Worm (Caenorhabditis elegans) whole organism, dauer: ENCODE results near the gene snrp-40.1.

ENCODE experiments used
- unc-62 ChIP-seq: sonication (generic microtip); optimal IDR thresholded peaks from 2 replicates; lab custom pipeline; 2017; ENCODE audit warnings: missing biosample characterization, missing genetic modification reagents, missing genetic modification characterization

The snrp-40.1 gene

DNA sequence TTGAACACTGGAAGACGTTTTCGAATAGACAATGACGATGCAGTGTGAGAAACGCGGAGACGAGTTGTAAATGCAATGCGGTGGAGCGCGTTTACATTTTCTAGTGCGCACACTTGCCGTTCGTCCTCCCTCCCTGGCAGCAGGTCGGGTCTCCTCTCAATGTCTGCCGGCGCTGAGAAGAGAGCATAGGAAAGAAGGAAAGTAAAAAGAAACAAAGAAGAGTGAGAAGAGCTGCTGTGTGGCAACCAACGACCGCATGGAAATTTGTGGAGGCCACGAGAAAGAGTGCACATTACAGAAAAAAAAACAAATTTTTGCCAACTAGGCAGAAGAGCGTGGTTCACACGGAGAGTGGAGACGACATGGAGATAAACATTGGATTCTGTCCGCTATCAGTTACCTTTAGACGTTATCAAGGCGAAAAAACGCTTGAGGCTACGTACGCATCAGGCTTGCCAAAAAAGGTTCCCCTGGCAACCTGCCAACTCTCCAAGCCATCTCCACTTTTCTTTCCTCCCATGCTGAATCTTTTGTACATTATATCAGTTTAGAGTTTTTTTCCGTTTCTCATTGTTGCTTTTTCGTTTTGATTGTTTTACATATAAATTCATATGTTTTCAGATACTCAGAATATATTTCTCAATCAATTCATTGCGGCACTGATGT lies at the start of gene snrp-40.1, which contains the start of gene F08G12.3:
Gene snrp-40.1 (minus strand): TSS at position 143 of the 666 bp plus-strand sequence.
Gene F08G12.3 (plus strand): TSS at position 616 of the 666 bp plus-strand sequence.
- TF ChIP-seq unc-62 (GFP tag; lab: Kevin White, UChicago), result no peak

DNA sequence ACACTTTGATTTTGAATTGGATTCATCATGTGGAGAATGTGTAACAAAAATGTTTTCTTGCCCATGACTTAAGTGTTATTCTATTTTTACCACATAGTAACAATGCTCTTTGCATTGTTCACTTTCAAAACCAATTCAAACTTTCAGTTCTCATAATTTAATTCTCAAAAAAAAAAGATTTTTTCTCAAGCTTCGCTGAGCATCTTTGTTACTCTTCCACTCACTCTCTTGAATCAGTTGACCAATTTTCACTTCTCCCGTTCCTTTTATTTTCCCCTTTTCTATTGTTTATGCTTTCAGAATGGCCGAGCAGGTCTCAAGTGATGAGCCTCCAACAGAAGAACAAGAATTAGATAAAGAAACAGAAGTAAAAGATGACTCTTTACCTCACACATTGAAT lies 46.6 kb upstream of the snrp-40.1 start, which contains the start of gene oct-2:
Gene oct-2 (plus strand): TSS at position 301 of the 400 bp plus-strand sequence.
- no peak for TF ChIP-seq unc-62 (GFP tag; lab: Kevin White, UChicago)

DNA sequence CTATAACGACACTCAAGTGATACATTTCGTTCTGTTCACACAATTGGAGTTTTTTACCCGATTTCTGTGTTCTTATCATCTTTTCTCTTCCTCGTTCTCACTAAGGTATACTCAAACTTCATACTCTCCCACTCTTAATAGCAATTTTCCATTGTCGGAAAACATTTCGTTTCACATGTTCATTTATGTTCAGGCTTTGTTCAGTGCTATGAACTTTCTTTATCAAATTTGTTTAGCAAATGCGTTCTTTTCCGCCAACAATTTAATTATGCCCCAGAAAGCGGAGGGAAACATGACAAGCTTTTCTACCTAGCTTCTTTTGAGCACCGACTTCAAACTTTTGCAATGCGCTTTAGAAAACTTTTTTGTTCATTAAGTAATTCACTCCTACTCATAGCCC lies 45.9 kb upstream of the snrp-40.1 start:
- TF ChIP-seq unc-62 (GFP tag; lab: Kevin White, UChicago), result no peak

DNA sequence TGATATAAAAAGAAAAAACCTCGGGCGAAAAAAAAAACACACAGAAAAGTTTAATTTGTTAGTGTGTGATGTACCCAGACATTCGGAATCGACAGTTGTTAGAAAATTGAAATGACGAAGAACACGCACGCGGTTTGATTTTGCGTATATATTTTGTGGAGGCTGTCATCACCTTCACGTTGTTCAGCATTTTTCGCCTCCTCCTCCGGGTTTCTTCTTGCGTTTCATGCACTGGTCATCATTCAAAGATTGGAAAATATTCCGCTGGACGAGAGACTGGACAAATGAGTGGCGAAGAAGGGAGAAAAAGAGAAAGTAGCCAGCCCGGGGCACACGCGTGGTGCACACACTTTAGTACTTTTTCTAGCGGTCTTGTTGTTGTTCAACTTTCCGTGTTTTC lies 45.3 kb upstream of the snrp-40.1 start:
- TF ChIP-seq unc-62 (GFP tag; lab: Kevin White, UChicago), result no peak

DNA sequence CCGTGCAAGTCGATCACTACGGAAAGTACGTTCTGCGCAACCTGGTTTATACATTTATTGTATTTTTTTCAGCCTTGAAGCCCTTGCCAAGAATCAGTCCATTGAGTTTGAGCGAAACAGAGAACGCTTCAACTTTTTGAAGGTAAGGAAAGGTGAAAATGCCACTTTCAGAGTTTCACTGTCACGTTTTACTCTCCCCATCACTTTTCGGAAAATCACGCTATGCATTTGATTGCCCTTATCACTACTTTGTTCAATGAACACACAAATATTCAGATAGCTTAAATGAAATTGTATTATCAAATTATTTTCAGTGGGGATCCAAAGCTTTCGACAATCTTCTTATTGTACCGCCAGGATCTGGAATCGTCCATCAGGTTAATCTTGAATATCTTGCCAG lies 40.9 kb upstream of the snrp-40.1 start:
- TF ChIP-seq unc-62 (GFP tag; lab: Kevin White, UChicago), result no peak

DNA sequence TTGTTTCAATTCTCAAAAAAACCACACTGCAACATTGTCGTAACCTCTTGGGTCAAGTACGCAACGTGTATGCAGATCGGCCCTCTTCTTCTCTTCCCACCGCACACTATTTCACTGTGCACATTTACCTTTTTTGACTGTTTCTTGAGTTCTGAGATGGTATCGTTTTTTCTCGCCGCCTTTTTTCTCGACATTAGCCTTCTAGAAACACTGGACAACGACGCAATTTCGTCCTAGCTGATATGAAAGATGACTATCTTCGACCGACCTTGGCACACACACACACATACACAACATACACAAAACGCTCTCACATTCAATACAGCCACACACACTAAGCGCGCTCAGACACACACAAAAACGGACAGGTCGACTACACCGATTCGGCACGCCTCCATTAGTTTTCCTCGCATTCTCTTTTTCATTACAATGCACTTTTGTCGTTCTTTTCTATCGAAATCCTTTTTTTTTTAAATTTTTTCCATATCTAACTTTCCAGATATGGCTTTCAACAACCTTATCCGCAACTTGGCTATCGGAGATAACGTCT lies 39.9 kb upstream of the snrp-40.1 start, which contains the start of gene aco-1:
Gene aco-1 (plus strand): TSS at position 500 of the 550 bp plus-strand sequence.
- TF ChIP-seq unc-62 (GFP tag; lab: Kevin White, UChicago), result no peak

DNA sequence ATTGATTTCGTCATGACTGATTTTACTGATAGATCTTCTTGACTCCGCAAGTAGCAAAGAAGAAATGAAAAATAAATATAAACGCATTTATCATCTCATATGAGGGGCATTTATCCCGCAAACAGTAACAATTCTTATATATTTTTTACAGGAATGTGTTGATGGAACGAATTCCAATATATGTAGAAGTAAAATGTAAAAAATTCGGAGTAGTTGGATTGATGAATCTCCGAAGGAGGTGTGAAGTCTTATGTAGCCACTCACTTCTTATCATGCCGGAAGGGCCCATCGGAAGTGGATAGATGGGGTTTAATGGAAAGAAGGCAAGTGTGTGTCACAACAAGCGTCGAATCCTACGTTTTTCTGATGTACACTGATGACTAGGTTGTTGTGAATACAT lies 38.2 kb upstream of the snrp-40.1 start, which contains the start of gene gcy-9:
Gene gcy-9 (minus strand): TSS at position 101 of the 400 bp plus-strand sequence.
- TF ChIP-seq unc-62 (GFP tag; lab: Kevin White, UChicago), result no peak

DNA sequence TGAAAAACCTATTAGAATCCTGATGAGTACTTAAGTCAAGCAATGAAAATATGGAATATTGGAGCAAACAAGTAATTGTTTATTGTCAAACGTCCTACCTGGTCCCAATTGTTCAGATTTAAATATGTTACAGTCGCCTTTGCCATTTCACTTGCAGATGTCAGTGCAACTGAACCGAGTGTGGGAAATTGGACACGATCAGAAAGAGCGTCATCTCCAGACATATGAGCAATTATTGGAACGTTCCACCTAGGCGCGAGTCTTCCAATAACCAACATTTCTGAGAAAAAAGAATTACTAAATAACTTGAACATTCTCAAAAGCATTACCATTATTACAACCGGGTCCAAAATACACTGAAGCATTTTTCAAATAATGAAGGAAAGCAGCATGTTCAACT lies 37.5 kb upstream of the snrp-40.1 start:
- no peak for TF ChIP-seq unc-62 (GFP tag; lab: Kevin White, UChicago)

DNA sequence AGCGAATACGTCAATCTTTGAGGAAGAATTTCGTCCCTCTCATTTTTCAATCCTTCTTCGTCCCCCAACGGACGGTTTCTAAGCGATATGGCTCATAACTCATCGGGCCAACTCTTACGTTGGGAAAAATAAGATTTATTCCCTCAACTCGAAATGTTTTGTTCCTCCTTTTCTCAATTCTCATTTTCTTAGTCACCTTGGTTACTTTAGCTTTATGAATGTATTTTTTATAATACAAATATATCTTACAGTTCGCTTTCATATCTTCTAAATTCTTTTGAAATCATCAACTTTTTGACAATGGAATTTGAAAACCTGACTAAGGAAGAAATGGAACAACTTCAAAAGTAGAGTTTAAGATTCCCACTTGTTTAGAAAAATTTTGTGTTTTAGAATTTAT lies 29.8 kb upstream of the snrp-40.1 start, which contains the start of gene npr-9:
Gene npr-9 (plus strand): TSS at position 301 of the 400 bp plus-strand sequence.
- TF ChIP-seq unc-62 (GFP tag; lab: Kevin White, UChicago), result no peak

DNA sequence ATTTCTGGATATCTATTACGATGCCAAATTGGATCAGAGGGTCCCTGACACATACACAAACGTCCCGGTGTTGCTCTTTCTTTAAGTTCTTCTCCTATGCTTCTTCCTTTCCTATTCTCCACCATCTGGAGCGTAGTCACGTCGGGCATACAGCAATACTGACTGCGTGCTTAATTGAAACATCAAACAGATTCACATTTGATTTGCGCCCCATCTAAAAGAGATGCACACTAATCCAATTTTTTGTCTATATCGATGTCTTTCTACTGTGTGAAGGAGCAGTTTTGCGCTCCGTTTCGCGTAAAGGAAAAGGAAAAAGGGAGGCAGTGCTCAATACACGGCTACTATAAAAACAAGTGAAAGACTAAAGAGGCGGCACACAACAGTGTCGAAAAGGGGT lies 29.1 kb upstream of the snrp-40.1 start:
- no peak for TF ChIP-seq unc-62 (GFP tag; lab: Kevin White, UChicago)

DNA sequence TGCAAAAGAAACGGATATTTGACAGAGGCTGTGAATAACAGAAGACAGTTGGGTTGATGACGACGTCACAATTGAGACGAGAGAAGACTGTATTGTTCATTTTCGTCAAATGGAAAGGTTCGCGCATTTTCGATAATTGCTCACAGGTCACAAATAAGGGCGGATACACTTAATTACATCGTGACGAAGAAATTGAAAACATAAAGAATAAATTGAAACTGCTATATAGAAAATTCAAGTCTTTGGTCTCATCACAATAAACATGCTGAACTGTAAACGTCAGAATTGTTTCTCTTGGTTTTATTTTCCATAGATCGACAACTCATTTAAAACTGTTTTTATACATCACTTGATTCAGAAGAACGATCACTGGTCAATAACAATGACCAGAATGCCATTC lies 27.2 kb upstream of the snrp-40.1 start, which contains the start of gene ZK455.5:
Gene ZK455.5 (minus strand): TSS at position 101 of the 400 bp plus-strand sequence.
- no peak for TF ChIP-seq unc-62 (GFP tag; lab: Kevin White, UChicago)

DNA sequence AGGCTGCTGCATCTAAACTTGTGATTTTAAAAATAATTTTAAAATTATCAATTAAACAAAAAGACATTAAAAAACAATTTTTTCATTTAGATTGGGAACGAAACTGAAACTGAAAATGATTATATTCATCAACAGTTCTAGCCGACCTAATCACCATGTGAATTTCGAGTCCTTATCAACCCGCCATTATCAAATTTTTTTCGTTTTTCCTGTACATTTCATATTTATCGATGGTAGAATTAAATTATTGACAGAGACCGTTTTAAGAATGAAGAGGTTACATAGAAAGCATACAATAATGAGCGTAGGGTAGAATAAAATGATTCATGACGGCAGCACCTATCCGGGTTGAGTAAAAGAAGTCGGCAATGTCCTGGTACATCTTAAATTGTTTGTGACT lies 24.7 kb upstream of the snrp-40.1 start, which contains the start of gene asm-2:
Gene asm-2 (minus strand): TSS at position 12 of the 400 bp plus-strand sequence.
- TF ChIP-seq unc-62 (GFP tag; lab: Kevin White, UChicago), result no peak

DNA sequence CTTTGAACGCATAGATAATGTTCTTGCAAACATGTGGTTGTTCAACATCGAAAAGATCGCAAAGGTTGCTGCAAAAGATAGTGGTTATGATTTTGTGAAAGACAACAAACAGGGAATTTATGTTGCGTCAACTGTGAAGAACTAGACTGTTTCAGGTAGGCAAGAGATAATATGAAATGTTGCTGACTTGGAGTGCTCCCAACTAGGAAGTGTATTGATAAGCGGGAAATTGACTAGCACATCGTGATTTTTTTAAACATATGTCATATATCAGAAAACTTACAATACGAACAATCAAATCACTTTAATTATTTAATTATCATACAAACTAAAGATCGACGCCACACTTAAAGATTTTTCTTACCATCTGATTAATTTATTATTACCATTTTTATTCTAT lies 23.6 kb upstream of the snrp-40.1 start:
- TF ChIP-seq unc-62 (GFP tag; lab: Kevin White, UChicago), result no peak

DNA sequence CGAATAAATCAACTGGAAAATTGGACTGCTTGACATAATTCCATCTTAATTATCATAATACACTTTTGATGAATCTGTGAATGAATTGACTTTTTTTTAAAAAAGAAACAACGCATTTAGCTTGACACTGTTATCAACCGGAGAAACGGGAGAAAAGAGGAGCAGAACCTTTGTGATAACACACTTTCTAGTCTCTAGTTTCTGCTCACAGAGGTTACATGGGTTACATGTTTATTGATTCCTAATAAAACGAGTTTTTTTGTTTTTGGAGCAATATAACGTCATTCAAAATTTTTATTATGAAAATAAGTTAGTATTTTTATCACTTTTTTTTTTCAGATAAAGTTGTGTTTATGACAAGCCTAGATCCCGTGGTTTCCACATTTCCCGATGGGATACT lies 18.4 kb upstream of the snrp-40.1 start, which contains the start of gene hizr-1:
Gene hizr-1 (plus strand): TSS at position 340 of the 400 bp plus-strand sequence.
- TF ChIP-seq unc-62 (GFP tag; lab: Kevin White, UChicago), result no peak

DNA sequence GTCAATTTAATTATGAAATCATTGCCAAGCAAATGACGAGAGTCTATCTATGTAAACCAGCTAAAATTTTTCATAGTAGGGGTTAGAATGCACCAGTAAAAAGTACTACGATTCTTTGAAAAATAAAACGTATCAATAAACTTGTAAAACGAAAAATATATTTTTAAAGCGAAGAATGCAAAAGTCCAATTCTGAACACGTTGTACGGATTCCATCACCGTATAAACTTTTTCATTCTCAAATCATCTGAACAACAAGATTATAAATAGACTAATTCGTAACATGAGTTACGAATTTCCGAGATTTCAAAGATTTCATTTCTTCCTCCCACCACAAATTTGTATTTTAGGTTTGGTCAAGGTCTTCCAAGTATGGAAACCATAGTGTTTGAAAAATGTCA lies 17.2 kb upstream of the snrp-40.1 start, which contains the start of gene nlp-57:
Gene nlp-57 (plus strand): TSS at position 301 of the 400 bp plus-strand sequence.
- TF ChIP-seq unc-62 (GFP tag; lab: Kevin White, UChicago), result no peak

DNA sequence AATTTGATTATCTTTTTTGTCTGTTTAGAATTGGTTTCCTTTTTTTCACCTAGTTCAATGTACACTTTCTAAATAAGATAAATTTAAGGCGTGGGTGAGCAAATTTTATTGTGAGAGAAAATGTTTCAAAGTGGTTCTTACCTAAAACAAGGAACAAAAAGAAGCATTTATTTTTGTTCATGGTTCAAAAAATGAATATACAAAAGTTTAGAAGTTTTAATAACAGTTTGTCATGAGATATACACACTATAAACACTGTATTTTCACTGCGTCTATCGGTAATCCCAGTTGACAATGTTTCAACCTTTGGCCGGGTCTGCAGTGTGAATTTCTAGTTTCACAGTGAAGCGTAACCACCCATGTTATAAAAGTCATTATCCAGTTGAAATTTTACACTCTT lies 15.8 kb upstream of the snrp-40.1 start, which contains the start of gene F08G12.11:
Gene F08G12.11 (minus strand): TSS at position 181 of the 400 bp plus-strand sequence.
- no peak for TF ChIP-seq unc-62 (GFP tag; lab: Kevin White, UChicago)
